Fruit fly (Drosophila melanogaster): Measurements from ENCODE around the gene CG18599.
A peak's percentile ranks its signal among the peaks of the same experiment; 100 is the strongest.

The CG18599 gene

dm6 chr3R:18223434-18223833 lies 44.2 kb upstream of the CG18599 start, which contains the start of the genes mTerf5 and Non3 (continued):
- TF ChIP-seq Pdp1 (GFP tag; optimal IDR thresholded peaks at IDR 0.05): peak in 1 of 2 experiments; percentile 30
- TF ChIP-seq fd102C (GFP tag; optimal IDR thresholded peaks at IDR 0.05): no peak
- TF ChIP-seq Oaz (GFP tag; IDR thresholded peaks at IDR 0.05): no peak
- TF ChIP-seq CG17568 (GFP tag; optimal IDR thresholded peaks at IDR 0.05): no peak
- no peak for TF ChIP-seq Dip2 (GFP tag; IDR thresholded peaks at IDR 0.05)
- peak; percentile 61 for TF ChIP-seq CG4617 (GFP tag; optimal IDR thresholded peaks at IDR 0.05; ENCODE audit: borderline replicate concordance)
- peak; percentile 89 for TF ChIP-seq CG16813 (GFP tag; IDR thresholded peaks at IDR 0.05; ENCODE audit: partially characterized antibody)
- no peak; the same call in 1 of the 2 replicates for TF ChIP-seq Ravus (GFP tag; IDR thresholded peaks at IDR 0.05)
- no peak for TF ChIP-seq cas (GFP tag; IDR thresholded peaks at IDR 0.05)
- no peak for TF ChIP-seq Asciz (GFP tag; optimal IDR thresholded peaks at IDR 0.05)
- peak; percentile 62 for TF ChIP-seq sug (tag; optimal IDR thresholded peaks at IDR 0.05)
- TF ChIP-seq CG6654 (GFP tag; optimal IDR thresholded peaks at IDR 0.05): no peak
- peak; percentile 42 for TF ChIP-seq CG4820 (GFP tag; optimal IDR thresholded peaks at IDR 0.05)
- peak; percentile 69 for TF ChIP-seq unpg (GFP tag; optimal IDR thresholded peaks at IDR 0.05)
- peak; percentile 44 for TF ChIP-seq CG7271 (tag; optimal IDR thresholded peaks at IDR 0.05)
- TF ChIP-seq Hand (GFP tag; optimal IDR thresholded peaks at IDR 0.05): no peak
- no peak for TF ChIP-seq Atf3 (GFP tag; optimal IDR thresholded peaks at IDR 0.05)
- TF ChIP-seq CG9437 (GFP tag; optimal IDR thresholded peaks at IDR 0.05): peak; percentile 86
- peak; percentile 47 for TF ChIP-seq CG33557 (GFP tag; optimal IDR thresholded peaks at IDR 0.05)
- no peak for TF ChIP-seq CG12769 (tag; optimal IDR thresholded peaks at IDR 0.05)
- TF ChIP-seq CG7357 (GFP tag; IDR thresholded peaks at IDR 0.05): no peak
- no peak for TF ChIP-seq fru (optimal IDR thresholded peaks at IDR 0.05)
- no peak for TF ChIP-seq jing (GFP tag; optimal IDR thresholded peaks at IDR 0.05)
- TF ChIP-seq Lpt (GFP tag; optimal IDR thresholded peaks at IDR 0.05): no peak
- TF ChIP-seq E2f1 (GFP tag; IDR thresholded peaks at IDR 0.05): peak; percentile 11; the same call in 1 of the 2 replicates
- TF ChIP-seq gsb-n (tag; optimal IDR thresholded peaks at IDR 0.05): peak; percentile 58
- TF ChIP-seq Dp (GFP tag; optimal IDR thresholded peaks at IDR 0.05): peak; percentile 31
- peak; percentile 38 for TF ChIP-seq CG17359 (tag; optimal IDR thresholded peaks at IDR 0.05)
- TF ChIP-seq trh (GFP tag; optimal IDR thresholded peaks at IDR 0.05): no peak
- peak; percentile 58 for TF ChIP-seq Ada2b (GFP tag; IDR thresholded peaks at IDR 0.05)
- TF ChIP-seq gt (GFP tag; IDR thresholded peaks at IDR 0.05): no peak
- TF ChIP-seq tx (GFP tag; optimal IDR thresholded peaks at IDR 0.05): no peak
- TF ChIP-seq gro (GFP tag; optimal IDR thresholded peaks at IDR 0.05): no peak
- TF ChIP-seq CG18599 (GFP tag; optimal IDR thresholded peaks at IDR 0.05): peak; percentile 63
- peak; percentile 18 for TF ChIP-seq Myb (GFP tag; optimal IDR thresholded peaks at IDR 0.05)
- no peak for TF ChIP-seq NFAT (GFP tag; IDR thresholded peaks at IDR 0.05)
- peak; percentile 58; the same call in 2 of the 3 replicates for TF ChIP-seq CG17361 (GFP tag; IDR thresholded peaks at IDR 0.05)
- TF ChIP-seq MBD-R2 (GFP tag; IDR thresholded peaks at IDR 0.05): peak; percentile 86
- TF ChIP-seq CG1647 (GFP tag; optimal IDR thresholded peaks at IDR 0.05): no peak
- TF ChIP-seq Dek (tag; optimal IDR thresholded peaks at IDR 0.05): peak; percentile 36
- TF ChIP-seq CG12219 (GFP tag; optimal IDR thresholded peaks at IDR 0.05): no peak
- 0 out of 3 replicates have a peak, but pooled peaks have one; percentile 36 for TF ChIP-seq dysf (GFP tag; IDR thresholded peaks at IDR 0.05)
- TF ChIP-seq CG3407 (GFP tag; optimal IDR thresholded peaks at IDR 0.05): no peak
- TF ChIP-seq sqz (GFP tag; optimal IDR thresholded peaks at IDR 0.05): no peak
- TF ChIP-seq CG17912 (GFP tag; optimal IDR thresholded peaks at IDR 0.05): peak; percentile 22
- no peak for TF ChIP-seq hkb (optimal IDR thresholded peaks at IDR 0.05)
- peak; percentile 66 for TF ChIP-seq hkb (GFP tag; IDR thresholded peaks at IDR 0.05)
- peak; percentile 55 for TF ChIP-seq CG12155 (GFP tag; optimal IDR thresholded peaks at IDR 0.05)
- TF ChIP-seq CG3726 (GFP tag; IDR thresholded peaks at IDR 0.05): no peak
- TF ChIP-seq CG17802 (tag; optimal IDR thresholded peaks at IDR 0.05): no peak
- TF ChIP-seq CG6813 (GFP tag; optimal IDR thresholded peaks at IDR 0.05): no peak
- no peak for TF ChIP-seq Sin3A (optimal IDR thresholded peaks at IDR 0.05)

Measured in whole organism, embryonic.